Fruit fly (Drosophila melanogaster) whole organism, embryonic: ENCODE measurements around the gene Srp14.

Experiments
- Adf1 ChIP-seq: fragments of 200-800 bp; sonication (Bioruptor generic); IDR thresholded peaks from 2 replicates; pipeline ENCODE4 v1.3.6; 2022; ENCODE audit warnings: missing biosample characterization, missing genetic modification characterization
- Atf-2 ChIP-seq: fragments of 200-800 bp; sonication (Bioruptor generic); optimal IDR thresholded peaks from 2 replicates; lab custom pipeline; 2016; ENCODE audit warnings: missing biosample characterization, missing genetic modification characterization
- Atf6 ChIP-seq: fragments of 200-800 bp; sonication (Bioruptor generic); IDR thresholded peaks from 2 replicates; pipeline ENCODE4 v1.3.6; 2022; ENCODE audit warnings: missing biosample characterization, missing genetic modification characterization
- Bgb ChIP-seq: fragments of 200-800 bp; sonication (Bioruptor generic); IDR thresholded peaks from 2 replicates; pipeline ENCODE4 v1.3.6; 2022; ENCODE audit warnings: missing biosample characterization, missing genetic modification characterization; ENCODE audit not compliant: partially characterized antibody
- CG10321 ChIP-seq: fragments of 200-800 bp; sonication (Bioruptor generic); IDR thresholded peaks from 2 replicates; pipeline ENCODE4 v1.3.6; 2022; ENCODE audit warnings: missing biosample characterization, missing genetic modification characterization
- CG10431 ChIP-seq: fragments of 200-800 bp; sonication (Bioruptor generic); optimal IDR thresholded peaks from 3 replicates; lab custom pipeline; 2018; ENCODE audit warnings: missing biosample characterization, mild to moderate bottlenecking, missing genetic modification characterization
- CG10565 ChIP-seq: fragments of 200-800 bp; sonication (Bioruptor generic); optimal IDR thresholded peaks from 3 replicates; lab custom pipeline; 2016; ENCODE audit warnings: missing biosample characterization, mild to moderate bottlenecking, missing genetic modification characterization
- CG10654 ChIP-seq: fragments of 200-800 bp; sonication (Bioruptor generic); optimal IDR thresholded peaks from 2 replicates; lab custom pipeline; 2016; ENCODE audit warnings: missing biosample characterization, missing genetic modification characterization
- CG12299 ChIP-seq: fragments of 200-800 bp; sonication (Bioruptor generic); optimal IDR thresholded peaks from 2 replicates; lab custom pipeline; 2018; ENCODE audit warnings: missing biosample characterization, mild to moderate bottlenecking, missing genetic modification characterization
- CG12744 ChIP-seq: fragments of 200-800 bp; sonication (Bioruptor generic); optimal IDR thresholded peaks from 2 replicates; lab custom pipeline; 2016; ENCODE audit warnings: missing biosample characterization, missing genetic modification characterization
- CG13287 ChIP-seq: fragments of 200-800 bp; sonication (Bioruptor generic); IDR thresholded peaks from 2 replicates; pipeline ENCODE4 v1.3.6; 2022; ENCODE audit warnings: missing biosample characterization, missing genetic modification characterization; ENCODE audit not compliant: partially characterized antibody
- CG14441 ChIP-seq: fragments of 200-800 bp; sonication (Bioruptor generic); IDR thresholded peaks from 2 replicates; pipeline ENCODE4 v1.3.6; 2022; ENCODE audit warnings: missing biosample characterization, missing genetic modification characterization
- CG17802 ChIP-seq: fragments of 200-800 bp; sonication (Bioruptor generic); optimal IDR thresholded peaks from 2 replicates; lab custom pipeline; 2018; ENCODE audit warnings: missing biosample characterization, mild to moderate bottlenecking, missing genetic modification characterization, moderate library complexity
- CG18619 ChIP-seq: fragments of 200-800 bp; sonication (Bioruptor generic); optimal IDR thresholded peaks from 3 replicates; lab custom pipeline; 2017; ENCODE audit warnings: missing biosample characterization, mild to moderate bottlenecking, missing genetic modification characterization
- CG2199 ChIP-seq: fragments of 200-800 bp; sonication (Bioruptor generic); IDR thresholded peaks from 3 replicates; pipeline ENCODE4 v1.3.6; 2022; ENCODE audit warnings: missing biosample characterization, missing genetic modification characterization
- CG2202 ChIP-seq: fragments of 200-800 bp; sonication (Bioruptor generic); optimal IDR thresholded peaks from 2 replicates; lab custom pipeline; 2018; ENCODE audit warnings: missing biosample characterization, mild to moderate bottlenecking, missing genetic modification characterization
- CG3065 ChIP-seq: fragments of 200-800 bp; sonication (Bioruptor generic); optimal IDR thresholded peaks from 2 replicates; lab custom pipeline; 2016; ENCODE audit warnings: missing biosample characterization, missing genetic modification characterization
- CG34422 ChIP-seq: fragments of 200-800 bp; sonication (Bioruptor generic); IDR thresholded peaks from 3 replicates; pipeline ENCODE4 v1.3.6; 2022; ENCODE audit warnings: missing biosample characterization, missing genetic modification characterization
- CG5953 ChIP-seq: fragments of 200-800 bp; sonication (Bioruptor generic); IDR thresholded peaks from 2 replicates; pipeline ENCODE4 v1.3.6; 2022; ENCODE audit warnings: missing biosample characterization, missing genetic modification characterization
- CG6654 ChIP-seq: fragments of 200-800 bp; sonication (Bioruptor generic); optimal IDR thresholded peaks from 2 replicates; lab custom pipeline; 2017; ENCODE audit warnings: missing biosample characterization, mild to moderate bottlenecking, missing genetic modification characterization
- CG7786 ChIP-seq: fragments of 200-800 bp; sonication (Bioruptor generic); optimal IDR thresholded peaks from 2 replicates; lab custom pipeline; 2016; ENCODE audit warnings: missing biosample characterization, missing genetic modification characterization
- CG7839 ChIP-seq: fragments of 200-800 bp; sonication (Bioruptor generic); optimal IDR thresholded peaks from 3 replicates; lab custom pipeline; 2018; ENCODE audit warnings: missing biosample characterization, mild to moderate bottlenecking, missing genetic modification characterization, moderate library complexity
- CkIIα-i1 ChIP-seq: fragments of 200-800 bp; sonication (Bioruptor generic); IDR thresholded peaks from 2 replicates; pipeline ENCODE4 v1.3.6; 2022; ENCODE audit warnings: missing biosample characterization, missing genetic modification characterization
- E2f1 ChIP-seq: fragments of 200-800 bp; sonication (Bioruptor generic); IDR thresholded peaks from 2 replicates; pipeline ENCODE4 v1.3.6; 2022; ENCODE audit warnings: missing biosample characterization, missing genetic modification characterization
- Ets65A ChIP-seq: fragments of 200-800 bp; sonication (Bioruptor generic); peaks from one replicate; lab custom pipeline; 2016; ENCODE audit warnings: missing biosample characterization, missing genetic modification characterization
- Ets97D ChIP-seq: fragments of 200-800 bp; sonication (Bioruptor generic); optimal IDR thresholded peaks from 3 replicates; lab custom pipeline; 2016; ENCODE audit warnings: missing biosample characterization, missing genetic modification characterization
- H2.0 ChIP-seq: fragments of 200-800 bp; sonication (Bioruptor generic); IDR thresholded peaks from 2 replicates; pipeline ENCODE4 v1.3.6; 2022; ENCODE audit warnings: missing biosample characterization, missing genetic modification characterization
- Med ChIP-seq: fragments of 200-800 bp; sonication (Bioruptor generic); peaks from one replicate; lab custom pipeline; 2016; ENCODE audit warnings: missing biosample characterization, missing genetic modification characterization, mild to moderate bottlenecking, inconsistent platforms, moderate library complexity
- NK7.1 ChIP-seq: fragments of 200-800 bp; sonication (Bioruptor generic); optimal IDR thresholded peaks from 3 replicates; lab custom pipeline; 2016; ENCODE audit warnings: missing biosample characterization, missing genetic modification characterization
- Sin3A ChIP-seq: fragments of >200 bp; optimal IDR thresholded peaks from 2 replicates; lab custom pipeline; 2018
- bab2 ChIP-seq: fragments of 200-800 bp; sonication (Bioruptor generic); optimal IDR thresholded peaks from 2 replicates; lab custom pipeline; 2016; ENCODE audit warnings: missing biosample characterization, missing genetic modification characterization
- disco-r ChIP-seq: fragments of 200-800 bp; sonication (Bioruptor generic); optimal IDR thresholded peaks from 2 replicates; lab custom pipeline; 2016; ENCODE audit warnings: missing biosample characterization, missing genetic modification characterization
- exex ChIP-seq: fragments of 200-800 bp; sonication (Bioruptor generic); optimal IDR thresholded peaks from 4 replicates; lab custom pipeline; 2018; ENCODE audit warnings: missing biosample characterization, mild to moderate bottlenecking, missing genetic modification characterization, moderate library complexity
- eyg ChIP-seq: fragments of 200-800 bp; sonication (Bioruptor generic); optimal IDR thresholded peaks from 3 replicates; lab custom pipeline; 2016; ENCODE audit warnings: missing biosample characterization, missing genetic modification characterization
- hbn ChIP-seq: fragments of 200-800 bp; sonication (Bioruptor generic); IDR thresholded peaks from 2 replicates; pipeline ENCODE4 v1.3.6; 2022; ENCODE audit warnings: missing biosample characterization, missing genetic modification characterization; ENCODE audit not compliant: partially characterized antibody
- inv ChIP-seq: fragments of 200-800 bp; sonication (Bioruptor generic); IDR thresholded peaks from 2 replicates; pipeline ENCODE4 v1.3.6; 2022; ENCODE audit warnings: missing biosample characterization, missing genetic modification characterization; ENCODE audit not compliant: partially characterized antibody
- kay ChIP-seq: fragments of 200-800 bp; sonication (Bioruptor generic); optimal IDR thresholded peaks from 2 replicates; lab custom pipeline; 2016; ENCODE audit warnings: missing biosample characterization, missing genetic modification characterization
- knrl ChIP-seq: fragments of 200-800 bp; sonication (Bioruptor generic); IDR thresholded peaks from 3 replicates; pipeline ENCODE4 v1.3.6; 2022; ENCODE audit warnings: missing biosample characterization, missing genetic modification characterization; ENCODE audit not compliant: partially characterized antibody
- maf-S ChIP-seq: fragments of 200-800 bp; sonication (Bioruptor generic); optimal IDR thresholded peaks from 2 replicates; lab custom pipeline; 2016; ENCODE audit warnings: missing biosample characterization, missing genetic modification characterization
- odd ChIP-seq: fragments of 200-800 bp; sonication (Bioruptor generic); optimal IDR thresholded peaks from 2 replicates; lab custom pipeline; 2017; ENCODE audit warnings: missing biosample characterization, mild to moderate bottlenecking, missing genetic modification characterization
- pfk ChIP-seq: fragments of 200-800 bp; sonication (Bioruptor generic); optimal IDR thresholded peaks from 2 replicates; lab custom pipeline; 2018; ENCODE audit warnings: missing biosample characterization, mild to moderate bottlenecking, missing genetic modification characterization, moderate library complexity
- pita ChIP-seq: fragments of 200-800 bp; sonication (Bioruptor generic); optimal IDR thresholded peaks from 2 replicates; lab custom pipeline; 2017; ENCODE audit warnings: missing biosample characterization, mild to moderate bottlenecking, missing genetic modification characterization
- sc ChIP-seq, 3 experiments: fragments of >200 bp in 2 of 3; fragments of 200-800 bp in 1 of 3; sonication (Bioruptor generic) in 1 of 3; optimal IDR thresholded peaks; 2 replicates in 2 of 3; 3 replicates in 1 of 3; lab custom pipeline; 2017; ENCODE audit warnings: mild to moderate bottlenecking in 1 of 3, missing biosample characterization in 1 of 3, missing genetic modification characterization in 1 of 3, missing genetic modification reagents in 1 of 3
- sens-2 ChIP-seq: fragments of 200-800 bp; sonication (Bioruptor generic); IDR thresholded peaks from 2 replicates; pipeline ENCODE4 v1.3.6; 2022; ENCODE audit warnings: missing biosample characterization, missing genetic modification characterization
- stc ChIP-seq: fragments of 200-800 bp; sonication (Bioruptor generic); IDR thresholded peaks from 2 replicates; pipeline ENCODE4 v1.3.6; 2022; ENCODE audit warnings: missing biosample characterization, missing genetic modification characterization
- toy ChIP-seq: fragments of 200-800 bp; sonication (Bioruptor generic); IDR thresholded peaks from 2 replicates; pipeline ENCODE4 v1.3.6; 2022; ENCODE audit warnings: missing biosample characterization, missing genetic modification characterization
- trem ChIP-seq: fragments of 200-800 bp; optimal IDR thresholded peaks from 3 replicates; lab custom pipeline; 2019; ENCODE audit warnings: missing biosample characterization, mild to moderate bottlenecking, missing genetic modification characterization, moderate library complexity
- twi ChIP-seq: fragments of 200-800 bp; optimal IDR thresholded peaks from 2 replicates; lab custom pipeline; 2019; ENCODE audit warnings: missing biosample characterization, mild to moderate bottlenecking, missing genetic modification characterization, moderate library complexity
- unc-4 ChIP-seq: fragments of 200-800 bp; sonication (Bioruptor generic); IDR thresholded peaks from 2 replicates; pipeline ENCODE4 v1.3.6; 2022; ENCODE audit warnings: missing biosample characterization, missing genetic modification characterization; ENCODE audit not compliant: partially characterized antibody
- zfh2 ChIP-seq: fragments of 200-800 bp; sonication (Bioruptor generic); optimal IDR thresholded peaks from 2 replicates; lab custom pipeline; 2016; ENCODE audit warnings: missing biosample characterization, missing genetic modification characterization

Gene Srp14

dm6 chr3R:20556281-20557113, 23.4 kb upstream of the Srp14 start (continued):
- TF ChIP-seq CkIIα-i1 (GFP tag; lab: Robert Waterston, UW) (no peak), pita (GFP tag; lab: Kevin White, UChicago) (no peak), Sin3A (lab: Kevin White, UChicago) (no peak), CG10431 (peak; percentile 68), E2f1 (GFP tag; lab: Robert Waterston, UW) (peak; percentile 73), stc (peak; percentile 74), sc (optimal IDR thresholded peaks at IDR 0.05; lab: Kevin White, UChicago) (no peak), sc (GFP tag; optimal IDR thresholded peaks at IDR 0.05; lab: Kevin White, UChicago) (no peak), NK7.1 (no peak), Atf6 (GFP tag; lab: Robert Waterston, UW) (peak; percentile 88), maf-S (GFP tag; lab: Kevin White, UChicago) (no peak), CG18619 (GFP tag; lab: Kevin White, UChicago) (peak; percentile 56), trem (tag; lab: Kevin White, UChicago) (no peak), CG17802 (tag; lab: Kevin White, UChicago) (no peak), CG10321 (GFP tag; lab: Robert Waterston, UW) (no peak), eyg (GFP tag; lab: Kevin White, UChicago) (no peak), toy (GFP tag; lab: Robert Waterston, UW) (peak; percentile 66), H2.0 (GFP tag; lab: Robert Waterston, UW) (peak; percentile 64), inv (no peak), zfh2 (GFP tag; lab: Kevin White, UChicago) (peak; percentile 66), pfk (GFP tag; lab: Kevin White, UChicago) (no peak), Ets65A (GFP tag; lab: Kevin White, UChicago) (peak; percentile 33), hbn (GFP tag; lab: Robert Waterston, UW) (no peak), exex (tag; lab: Kevin White, UChicago) (no peak), disco-r (no peak), sens-2 (GFP tag; lab: Robert Waterston, UW) (no peak), CG2199 (no peak), CG6654 (GFP tag; lab: Kevin White, UChicago) (peak; percentile 28), odd (GFP tag; lab: Kevin White, UChicago) (no peak), CG7786 (GFP tag; lab: Kevin White, UChicago) (no peak), knrl (GFP tag; lab: Robert Waterston, UW) (no peak), Bgb (GFP tag; lab: Robert Waterston, UW) (no peak), CG3065 (no peak), CG34422 (GFP tag; lab: Robert Waterston, UW) (peak; percentile 78), unc-4 (GFP tag; lab: Robert Waterston, UW) (no peak), CG14441 (GFP tag; lab: Robert Waterston, UW) (peak; percentile 89), Atf-2 (no peak), bab2 (GFP tag; lab: Kevin White, UChicago) (peak; percentile 53), CG13287 (no peak), CG10654 (GFP tag; lab: Kevin White, UChicago) (no peak), Ets97D (GFP tag; lab: Kevin White, UChicago) (no peak), CG12744 (GFP tag; lab: Kevin White, UChicago) (peak; percentile 4), CG2202 (tag; lab: Kevin White, UChicago) (no peak), kay (no peak), CG10565 (GFP tag; lab: Kevin White, UChicago) (no peak), CG5953 (GFP tag; lab: Robert Waterston, UW) (0 out of 2 replicates have a peak, but pooled peaks have one; percentile 34), CG12299 (peak; percentile 21), twi (tag; lab: Kevin White, UChicago) (no peak), CG7839 (tag; lab: Kevin White, UChicago) (peak; percentile 83), Adf1 (GFP tag; lab: Robert Waterston, UW) (no peak; the same call in 1 of the 2 replicates), Med (GFP tag; lab: Kevin White, UChicago) (peak; percentile 88)
